Worm (Caenorhabditis elegans): ENCODE data around the gene nas-14.
A peak's percentile ranks its signal among the peaks of the same experiment; 100 is the strongest.

nas-14 gene

DNA sequence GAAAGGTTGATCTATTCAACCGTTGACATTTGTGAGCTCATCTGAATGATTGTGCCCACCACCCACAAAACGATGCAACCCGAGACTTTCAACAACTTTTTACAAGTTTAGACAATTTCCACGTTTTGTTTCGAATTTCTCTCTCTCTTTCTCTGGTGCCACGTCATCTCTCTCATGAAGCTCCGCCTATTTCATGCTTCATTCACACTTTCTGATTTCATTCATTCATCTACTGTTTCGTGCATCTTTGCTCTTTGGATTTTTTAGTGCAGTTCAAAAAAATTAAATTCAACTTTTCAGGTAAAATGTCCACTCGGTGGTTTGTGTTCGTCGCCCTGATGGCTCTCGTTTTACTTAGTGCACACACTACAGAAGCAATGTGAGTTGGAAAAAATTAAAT, 21.1 kb upstream of the nas-14 start, which contains the start of gene nlp-79:
nlp-79 (plus strand) TSS at position 301 of the 400 bp plus-strand sequence.
- TF ChIP-seq lin-13 (GFP tag; optimal IDR thresholded peaks at IDR 0.05) (no peak), nhr-10 (tag; optimal IDR thresholded peaks at IDR 0.05) (no peak), nhr-12 (tag; optimal IDR thresholded peaks at IDR 0.05) (no peak), unc-39 (tag; optimal IDR thresholded peaks at IDR 0.05) (no peak), nhr-23 (tag; optimal IDR thresholded peaks at IDR 0.05) (no peak), elt-1 (tag; optimal IDR thresholded peaks at IDR 0.05) (no peak), nhr-237 (tag; optimal IDR thresholded peaks at IDR 0.05) (no peak), nhr-11 (tag; optimal IDR thresholded peaks at IDR 0.05) (no peak), nhr-21 (tag; optimal IDR thresholded peaks at IDR 0.05) (no peak), ztf-4 (tag; optimal IDR thresholded peaks at IDR 0.05) (no peak), snpc-4 (tag; optimal IDR thresholded peaks at IDR 0.05) (no peak), fos-1 (tag; optimal IDR thresholded peaks at IDR 0.05) (no peak), ceh-82 (tag; optimal IDR thresholded peaks at IDR 0.05) (no peak), ZK546.5 (tag; optimal IDR thresholded peaks at IDR 0.05) (no peak), Y55F3AM.14 (GFP tag; optimal IDR thresholded peaks at IDR 0.05) (no peak), ztf-11 (tag; optimal IDR thresholded peaks at IDR 0.05) (no peak), C34F6.9 (tag; optimal IDR thresholded peaks at IDR 0.05) (no peak), peb-1 (tag; optimal IDR thresholded peaks at IDR 0.05) (no peak)

DNA sequence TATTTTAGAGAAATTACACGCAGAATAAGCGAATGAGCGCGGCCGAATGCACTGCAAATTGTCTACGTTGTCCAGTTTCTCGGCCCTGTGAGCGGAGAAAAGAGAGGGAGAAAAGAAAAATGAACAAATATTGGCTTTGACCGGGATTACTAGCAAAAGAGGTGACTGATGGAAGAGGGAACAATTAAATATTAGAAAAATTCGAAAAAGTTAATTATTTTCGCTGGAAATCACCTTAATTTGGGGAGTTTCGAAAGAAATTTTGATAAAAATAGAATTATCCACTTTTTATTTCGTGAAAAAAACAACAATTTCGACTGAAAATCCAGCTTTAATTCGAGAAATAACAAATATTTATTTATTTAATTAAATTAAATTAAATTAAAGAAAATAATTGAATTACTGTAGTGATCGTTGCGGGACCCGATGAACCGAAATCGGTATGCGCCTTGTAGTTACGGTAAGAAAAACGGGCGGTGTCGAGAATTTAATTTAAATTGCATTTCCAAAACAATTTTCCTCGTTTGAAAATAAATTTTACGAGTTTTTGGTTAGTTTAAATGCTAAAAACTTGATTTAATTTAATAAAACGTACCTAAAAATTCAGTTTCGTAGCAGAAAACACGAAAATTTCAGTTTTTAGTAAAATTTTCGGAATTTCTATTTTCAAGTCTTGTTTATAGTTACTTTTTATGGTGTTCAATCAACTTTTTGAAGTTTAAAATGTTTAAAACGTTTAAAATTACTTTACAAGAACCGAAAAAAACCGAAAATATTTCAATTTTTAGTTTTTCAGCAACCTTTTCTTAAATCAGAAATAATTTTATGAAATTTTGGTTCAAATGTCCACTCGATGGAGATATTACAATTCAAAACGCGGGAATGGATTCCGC, 15.7 kb upstream of the nas-14 start, which contains the start of the genes crld-1 and msh-5:
crld-1 (minus strand) TSS at position 51 of the 893 bp plus-strand sequence.
msh-5 (plus strand) TSS at position 843 of the 893 bp plus-strand sequence.
- TF ChIP-seq ztf-4 (tag; optimal IDR thresholded peaks at IDR 0.05) (no peak), gmeb-1 (tag; optimal IDR thresholded peaks at IDR 0.05) (no peak), unc-55 (GFP tag; optimal IDR thresholded peaks at IDR 0.05) (peak; percentile 2), lin-11 (tag; optimal IDR thresholded peaks at IDR 0.05) (no peak), ZK546.5 (tag; optimal IDR thresholded peaks at IDR 0.05) (no peak), nhr-77 (tag; optimal IDR thresholded peaks at IDR 0.05) (no peak), nhr-129 (tag; optimal IDR thresholded peaks at IDR 0.05) (peak; percentile 44)

DNA sequence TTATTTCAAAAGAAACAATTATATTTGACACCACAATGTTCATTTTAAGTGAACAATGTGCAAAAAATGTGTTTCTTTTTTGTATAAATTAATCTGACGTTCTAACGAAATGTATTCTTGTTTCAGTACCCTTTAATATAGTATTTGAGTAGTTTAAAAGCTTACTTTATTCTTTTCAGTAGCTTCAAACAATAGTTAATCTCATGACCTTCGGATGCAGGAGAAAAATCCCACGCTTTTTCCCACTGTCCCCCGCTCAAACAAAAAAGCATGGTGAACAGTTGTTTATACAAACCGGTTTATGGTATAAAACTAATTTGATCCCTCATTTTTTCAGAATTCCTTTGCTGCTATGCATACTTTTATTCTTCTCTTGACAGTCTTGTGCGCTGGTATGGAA, 5.2 kb upstream of the nas-14 start, which contains the start of gene scl-14:
scl-14 (plus strand) TSS at position 301 of the 400 bp plus-strand sequence.
- TF ChIP-seq R02D3.7 (tag; optimal IDR thresholded peaks at IDR 0.05) (no peak), lsy-2 (tag; optimal IDR thresholded peaks at IDR 0.05) (no peak), nhr-6 (tag; optimal IDR thresholded peaks at IDR 0.05) (no peak)

DNA sequence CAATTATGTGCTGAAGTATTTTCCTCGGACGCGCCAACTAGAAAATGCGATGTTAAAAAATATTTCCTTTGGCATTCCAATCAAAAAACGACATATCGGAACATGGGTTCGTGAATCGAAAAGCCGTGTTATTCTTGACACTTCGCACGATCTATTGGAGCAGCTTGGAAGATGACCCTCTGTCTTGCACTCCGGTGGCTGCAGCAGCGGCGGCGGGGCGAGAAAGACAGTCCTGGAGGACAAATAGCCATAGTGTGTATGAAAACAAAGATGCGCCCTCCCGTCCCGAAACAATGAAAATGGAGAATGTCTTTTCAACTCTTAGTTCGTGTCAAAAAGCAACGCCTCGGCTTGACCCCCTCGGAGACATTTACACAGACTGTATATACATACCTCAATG, 2.8 kb upstream of the nas-14 start:
- no peak for TF ChIP-seq ztf-11 (tag; optimal IDR thresholded peaks at IDR 0.05)

DNA sequence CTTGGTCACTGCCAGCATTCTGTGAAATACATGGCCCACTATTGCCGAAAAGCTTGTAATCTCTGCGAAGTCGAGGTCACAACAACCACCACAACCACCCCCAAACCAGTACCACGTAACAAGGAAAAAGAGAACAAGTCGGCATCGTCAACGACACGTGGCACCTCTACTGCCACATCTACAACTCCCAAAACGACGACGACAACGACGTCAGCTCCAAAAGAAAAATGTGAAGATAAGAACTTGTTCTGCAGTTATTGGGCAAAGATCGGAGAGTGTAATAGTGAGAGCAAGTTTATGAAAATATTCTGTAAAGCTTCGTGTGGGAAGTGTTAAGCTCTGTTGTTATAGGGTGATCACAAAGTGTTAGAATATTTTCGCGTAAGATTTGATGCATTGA, 3.0 kb downstream of the nas-14 start:
- no peak for TF ChIP-seq lsy-2 (tag; optimal IDR thresholded peaks at IDR 0.05)
- TF ChIP-seq nhr-11 (tag; optimal IDR thresholded peaks at IDR 0.05): no peak
- no peak for TF ChIP-seq lin-39 (tag; optimal IDR thresholded peaks at IDR 0.05)
- TF ChIP-seq nhr-237 (tag; optimal IDR thresholded peaks at IDR 0.05): no peak
- TF ChIP-seq lin-13 (GFP tag; optimal IDR thresholded peaks at IDR 0.05): no peak
- no peak for TF ChIP-seq ceh-82 (tag; optimal IDR thresholded peaks at IDR 0.05)
- no peak for TF ChIP-seq Y55F3AM.14 (GFP tag; optimal IDR thresholded peaks at IDR 0.05)
- TF ChIP-seq R02D3.7 (tag; optimal IDR thresholded peaks at IDR 0.05): no peak
- no peak for TF ChIP-seq skn-1 (tag; optimal IDR thresholded peaks at IDR 0.05)
- no peak for TF ChIP-seq fos-1 (tag; optimal IDR thresholded peaks at IDR 0.05)
- no peak for TF ChIP-seq nhr-21 (tag; optimal IDR thresholded peaks at IDR 0.05)

DNA sequence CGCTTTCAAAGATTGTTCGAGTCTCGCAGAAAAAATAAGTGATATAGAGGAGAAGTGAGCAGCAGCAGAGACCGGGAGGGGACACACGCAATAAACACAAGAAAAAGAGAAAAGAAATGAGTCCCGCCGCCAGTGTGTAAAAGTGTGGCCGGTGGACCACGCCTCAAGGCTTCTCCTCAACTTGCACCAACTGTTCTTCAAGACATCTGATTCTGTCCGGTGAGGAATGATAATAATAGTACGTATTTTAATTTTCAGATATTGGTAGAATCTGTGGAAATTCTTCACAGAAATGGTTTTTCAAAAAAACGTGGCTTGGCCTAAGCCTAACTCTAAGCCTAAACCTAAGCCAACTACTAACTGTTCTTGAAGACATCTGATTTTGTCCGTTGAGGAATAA, 9.0 kb downstream of the nas-14 start, which contains the start of gene lev-1:
lev-1 (minus strand) TSS at position 101 of the 400 bp plus-strand sequence.
- peak; percentile 31 for TF ChIP-seq nhr-129 (tag; optimal IDR thresholded peaks at IDR 0.05)
- TF ChIP-seq nhr-25 (tag; optimal IDR thresholded peaks at IDR 0.05): no peak

DNA sequence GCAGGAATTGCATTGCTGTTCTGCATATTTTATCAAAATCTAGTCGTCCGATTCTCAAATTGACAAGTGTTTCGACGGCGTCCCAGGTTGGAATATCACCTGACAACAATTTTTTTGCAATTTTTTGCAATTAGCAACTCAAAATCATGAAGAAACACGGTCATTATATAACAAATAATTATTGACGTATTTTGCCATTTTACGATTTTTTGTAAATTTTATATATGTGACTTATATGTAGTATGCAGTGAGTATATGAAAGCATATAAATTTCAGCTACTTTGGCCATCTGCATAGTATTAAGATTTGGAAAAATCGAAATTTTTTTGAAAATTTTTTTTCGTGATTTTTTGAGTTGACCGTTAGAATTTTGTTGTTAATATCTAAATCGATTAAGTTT, 10.4 kb downstream of the nas-14 start, which contains the start of gene F58D2.3:
F58D2.3 (minus strand) TSS at position 101 of the 400 bp plus-strand sequence.
- no peak for TF ChIP-seq R02D3.7 (tag; optimal IDR thresholded peaks at IDR 0.05)
- TF ChIP-seq snpc-4 (tag; optimal IDR thresholded peaks at IDR 0.05): no peak
